Fruit fly (Drosophila melanogaster): Measurements from ENCODE around the gene SNF4Agamma.
A peak's percentile ranks its signal among the peaks of the same experiment; 100 is the strongest.

Gene SNF4Agamma

DNA sequence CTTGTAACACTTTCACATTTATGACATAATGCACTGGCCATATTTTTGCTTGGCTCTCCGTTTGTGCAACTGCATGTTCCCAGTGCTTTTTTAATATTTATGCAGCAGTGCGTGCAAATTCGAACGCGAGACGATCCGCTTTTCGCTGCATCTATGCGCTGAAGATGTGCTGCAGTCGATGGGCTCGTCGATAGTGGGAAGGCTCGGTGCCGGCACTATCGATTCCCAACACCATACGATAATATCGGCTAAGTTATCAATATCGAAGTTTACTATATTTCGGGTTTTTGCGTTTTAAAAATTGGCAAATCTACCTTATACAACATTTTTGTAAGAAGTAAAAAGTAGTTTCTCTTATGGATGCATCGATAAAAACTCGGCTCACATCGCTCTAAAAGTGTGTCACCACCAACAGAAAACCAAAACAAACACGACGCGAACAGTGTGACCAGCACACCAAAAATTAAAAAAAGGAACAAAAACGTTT, 42.9 kb upstream of the SNF4Agamma start, which contains the start of gene RhoGAP93B (continued):
- peak; percentile 79 for TF ChIP-seq Lim3 (GFP tag; IDR thresholded peaks at IDR 0.05)
- TF ChIP-seq disco-r (GFP tag; optimal IDR thresholded peaks at IDR 0.05) = no peak
- peak; percentile 92 for TF ChIP-seq Dip3 (GFP tag; optimal IDR thresholded peaks at IDR 0.05)
- TF ChIP-seq CG6683 (GFP tag; optimal IDR thresholded peaks at IDR 0.05) = peak; percentile 48
- peak; percentile 88 for TF ChIP-seq bowl (GFP tag; IDR thresholded peaks at IDR 0.05)
- peak; percentile 81 for TF ChIP-seq CG8944 (GFP tag; optimal IDR thresholded peaks at IDR 0.05)
- TF ChIP-seq Xbp1 (GFP tag; optimal IDR thresholded peaks at IDR 0.05) = peak; percentile 84
- peak; percentile 84 for TF ChIP-seq CG17361 (GFP tag; IDR thresholded peaks at IDR 0.05)
- peak; percentile 91 for TF ChIP-seq lilli (GFP tag; optimal IDR thresholded peaks at IDR 0.05)
- peak; percentile 84 for TF ChIP-seq B-H2 (GFP tag; optimal IDR thresholded peaks at IDR 0.05)
- peak; percentile 83 for TF ChIP-seq ind (GFP tag; optimal IDR thresholded peaks at IDR 0.05)
- TF ChIP-seq btn (GFP tag; optimal IDR thresholded peaks at IDR 0.05) = peak; percentile 86
- peak; percentile 63 for TF ChIP-seq Oli (tag; optimal IDR thresholded peaks at IDR 0.05)
- TF ChIP-seq CG17829 (tag; optimal IDR thresholded peaks at IDR 0.05) = peak; percentile 88
- TF ChIP-seq CG12104 (GFP tag; optimal IDR thresholded peaks at IDR 0.05) = peak; percentile 69
- TF ChIP-seq CG14050 (GFP tag; IDR thresholded peaks at IDR 0.05) = peak; percentile 81
- peak; percentile 89 for TF ChIP-seq Hr3 (GFP tag; optimal IDR thresholded peaks at IDR 0.05)
- peak; percentile 95 for TF ChIP-seq CG2120 (GFP tag; optimal IDR thresholded peaks at IDR 0.05)
- TF ChIP-seq CG9609 (GFP tag; optimal IDR thresholded peaks at IDR 0.05) = peak; percentile 93
- peak; percentile 94 for TF ChIP-seq CG32532 (GFP tag; IDR thresholded peaks at IDR 0.05)
- TF ChIP-seq CG10267 (tag; optimal IDR thresholded peaks at IDR 0.05) = peak; percentile 85
- TF ChIP-seq CG12744 (GFP tag; optimal IDR thresholded peaks at IDR 0.05) = peak; percentile 74
- TF ChIP-seq Tbp (GFP tag; optimal IDR thresholded peaks at IDR 0.05) = no peak
- TF ChIP-seq ssp (GFP tag; IDR thresholded peaks at IDR 0.05) = peak; percentile 90
- TF ChIP-seq CG9797 (GFP tag; optimal IDR thresholded peaks at IDR 0.05) = peak; percentile 90
- TF ChIP-seq HLH3B (GFP tag; IDR thresholded peaks at IDR 0.05) = peak; percentile 93
- TF ChIP-seq ac (GFP tag; optimal IDR thresholded peaks at IDR 0.05) = no peak
- TF ChIP-seq Nf-YC (tag; optimal IDR thresholded peaks at IDR 0.05) = peak; percentile 77
- TF ChIP-seq CG11456 (GFP tag; IDR thresholded peaks at IDR 0.05) = peak; percentile 94
- TF ChIP-seq nerfin-1 (tag; optimal IDR thresholded peaks at IDR 0.05) = peak; percentile 82
- TF ChIP-seq CG10366 (GFP tag; IDR thresholded peaks at IDR 0.05) = peak; percentile 84
- TF ChIP-seq CG14860 (GFP tag; IDR thresholded peaks at IDR 0.05; ENCODE audit: partially characterized antibody) = peak; percentile 100
- peak; percentile 72 for TF ChIP-seq CG18262 (tag; optimal IDR thresholded peaks at IDR 0.05)
- TF ChIP-seq lola (GFP tag; optimal IDR thresholded peaks at IDR 0.05) = peak in 1 of 3 experiments; percentile 78
- peak; percentile 76 for TF ChIP-seq ap (GFP tag; IDR thresholded peaks at IDR 0.05)
- TF ChIP-seq Hr78 (GFP tag; optimal IDR thresholded peaks at IDR 0.05) = no peak
- peak; percentile 58 for TF ChIP-seq CG13123 (GFP tag; optimal IDR thresholded peaks at IDR 0.05)
- TF ChIP-seq HHEX (GFP tag; optimal IDR thresholded peaks at IDR 0.05) = peak; percentile 36
- peak; percentile 78 for TF ChIP-seq tin (GFP tag; optimal IDR thresholded peaks at IDR 0.05)
- TF ChIP-seq shn (GFP tag; optimal IDR thresholded peaks at IDR 0.05) = peak; percentile 93
- peak; percentile 95 for TF ChIP-seq HLH54F (GFP tag; optimal IDR thresholded peaks at IDR 0.05)
- TF ChIP-seq CG7271 (tag; optimal IDR thresholded peaks at IDR 0.05) = peak; percentile 84
- TF ChIP-seq mirr (GFP tag; optimal IDR thresholded peaks at IDR 0.05) = peak; percentile 62
- TF ChIP-seq BtbVII (GFP tag; optimal IDR thresholded peaks at IDR 0.05) = peak; percentile 35
- peak; percentile 100 for TF ChIP-seq Sry-δ (GFP tag; optimal IDR thresholded peaks at IDR 0.05)
- no peak for TF ChIP-seq Doc2 (GFP tag; IDR thresholded peaks at IDR 0.05)
- TF ChIP-seq Xrp1 (GFP tag; IDR thresholded peaks at IDR 0.05) = peak; percentile 92
- peak; percentile 55 for TF ChIP-seq en (GFP tag; optimal IDR thresholded peaks at IDR 0.05)
- TF ChIP-seq emc (GFP tag; optimal IDR thresholded peaks at IDR 0.05) = peak; percentile 84
- TF ChIP-seq vfl (GFP tag; optimal IDR thresholded peaks at IDR 0.05) = no peak
- peak; percentile 14 for TF ChIP-seq CG6813 (GFP tag; optimal IDR thresholded peaks at IDR 0.05)
